Worm (Caenorhabditis elegans) whole organism, L1 larva: ENCODE measurements around the gene ule-2.

Experiments used
- C16A3.4 ChIP-seq: fragments of 150-350 bp; optimal IDR thresholded peaks from 2 replicates; lab custom pipeline; 2014; ENCODE audit warnings: missing biosample characterization, missing genetic modification characterization
- aly-2 ChIP-seq: fragments of 150-350 bp; optimal IDR thresholded peaks from 2 replicates; lab custom pipeline; 2014; ENCODE audit warnings: missing biosample characterization, missing genetic modification characterization
- lin-15B ChIP-seq: fragments of 150-350 bp; sonication (generic microtip); optimal IDR thresholded peaks from 3 replicates; lab custom pipeline; 2014; ENCODE audit warnings: missing biosample characterization, missing genetic modification characterization
- nhr-237 ChIP-seq: fragments of 150-350 bp; optimal IDR thresholded peaks from 2 replicates; lab custom pipeline; 2014; ENCODE audit warnings: missing biosample characterization, missing genetic modification characterization
- nhr-77 ChIP-seq: fragments of 150-350 bp; optimal IDR thresholded peaks from 2 replicates; lab custom pipeline; 2014; ENCODE audit warnings: missing biosample characterization, missing genetic modification characterization
- sox-4 ChIP-seq: sonication (generic microtip); optimal IDR thresholded peaks from 2 replicates; lab custom pipeline; 2016; ENCODE audit warnings: missing genetic modification characterization, missing compliant biosample characterization

DNA sequence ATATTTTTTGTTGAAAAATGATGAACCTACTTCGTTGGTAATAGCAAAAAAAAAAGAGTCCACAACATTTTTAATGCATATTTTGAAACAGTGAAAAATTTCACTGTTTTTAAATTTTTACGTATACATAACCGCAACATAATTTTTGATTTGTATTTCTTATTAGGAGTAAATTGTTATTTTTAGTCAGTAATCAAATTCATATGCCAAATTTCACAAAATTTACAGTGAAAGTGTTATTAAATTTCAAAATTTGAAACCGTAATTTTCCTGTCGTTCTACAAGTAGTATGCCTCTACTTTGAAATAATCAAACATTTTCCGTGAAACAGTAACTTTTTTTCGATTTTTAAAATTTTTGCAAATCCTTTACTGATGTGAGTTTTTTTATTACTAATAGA, 16.9 kb upstream of the ule-2 start:
- TF ChIP-seq aly-2 (tag; lab: Kevin White, UChicago) (no peak), sox-4 (no peak), nhr-237 (tag; lab: Kevin White, UChicago) (no peak), nhr-77 (tag; lab: Kevin White, UChicago) (no peak), lin-15B (tag; lab: Kevin White, UChicago) (no peak), C16A3.4 (tag; lab: Kevin White, UChicago) (no peak)
